Fruit fly (Drosophila melanogaster) whole organism, wandering third instar larva: ENCODE results near the gene CG15043.

Experiments used
- Hr78 ChIP-seq: fragments of >200 bp; optimal IDR thresholded peaks from 2 replicates; lab custom pipeline; 2017; ENCODE audit warnings: missing biosample characterization, missing genetic modification characterization
- Rel ChIP-seq, 2 experiments: fragments of 200-800 bp; sonication (Bioruptor generic) in 1 of 2; optimal IDR thresholded peaks; 2 replicates in 1 of 2; 3 replicates in 1 of 2; lab custom pipeline; 2016 to 2019; ENCODE audit warnings: mild to moderate bottlenecking in 2 of 2, missing biosample characterization in 2 of 2, missing genetic modification characterization in 2 of 2, moderate library complexity in 1 of 2
- fru ChIP-seq: fragments of 200-800 bp; sonication (Bioruptor generic); optimal IDR thresholded peaks from 3 replicates; lab custom pipeline; 2016; ENCODE audit warnings: missing biosample characterization, mild to moderate bottlenecking, missing genetic modification characterization
- h ChIP-seq: fragments of 200-800 bp; sonication (Bioruptor generic); optimal IDR thresholded peaks from 3 replicates; lab custom pipeline; 2016; ENCODE audit warnings: missing biosample characterization, mild to moderate bottlenecking, missing genetic modification characterization
- jim ChIP-seq: fragments of 175-275, 200-325 bp; sonication (Bioruptor generic); optimal IDR thresholded peaks from 2 replicates; lab custom pipeline; 2016; ENCODE audit warnings: missing biosample characterization, mild to moderate bottlenecking, missing genetic modification characterization
- psq ChIP-seq: fragments of 200-800 bp; sonication (Bioruptor generic); optimal IDR thresholded peaks from 3 replicates; lab custom pipeline; 2017; ENCODE audit warnings: missing biosample characterization, mild to moderate bottlenecking, missing genetic modification characterization, moderate library complexity
- sage ChIP-seq: fragments of 200-800 bp; sonication (Bioruptor generic); optimal IDR thresholded peaks from 2 replicates; lab custom pipeline; 2016; ENCODE audit warnings: missing biosample characterization, mild to moderate bottlenecking, missing genetic modification characterization
- usp ChIP-seq: fragments of >200 bp; optimal IDR thresholded peaks from 2 replicates; lab custom pipeline; 2017; ENCODE audit warnings: missing biosample characterization, missing genetic modification characterization

DNA sequence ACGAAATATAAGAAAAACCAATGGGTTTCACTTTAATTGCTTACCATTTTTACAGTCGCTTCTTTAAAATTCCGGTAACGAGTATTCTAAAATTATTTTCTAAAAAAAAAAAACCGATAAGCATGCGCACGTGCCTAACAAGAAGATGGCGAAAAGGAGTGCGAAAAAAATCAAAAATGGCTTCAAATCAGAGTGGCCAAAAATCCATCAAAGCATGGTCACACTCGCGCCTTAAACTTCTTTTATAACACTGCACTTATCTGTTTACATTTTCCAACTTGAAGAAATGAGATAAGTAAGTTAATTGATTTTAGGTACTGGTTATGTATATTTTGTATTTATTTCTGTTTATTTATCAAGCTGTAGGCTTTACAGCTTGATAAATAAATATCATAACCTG, 33.6 kb downstream of the CG15043 start, which contains the start of gene CG43843:
- no peak for TF ChIP-seq usp (GFP tag; lab: Kevin White, UChicago)
- TF ChIP-seq h (GFP tag; lab: Kevin White, UChicago): no peak
- no peak for TF ChIP-seq psq (GFP tag; lab: Kevin White, UChicago)
- TF ChIP-seq sage: no peak
- TF ChIP-seq Rel (GFP tag; optimal IDR thresholded peaks at IDR 0.05; lab: Kevin White, UChicago): no peak
- no peak for TF ChIP-seq Rel (tag; optimal IDR thresholded peaks at IDR 0.05; lab: Kevin White, UChicago)
- TF ChIP-seq fru (GFP tag; lab: Kevin White, UChicago): no peak
- no peak for TF ChIP-seq jim
- no peak for TF ChIP-seq Hr78
